Worm (Caenorhabditis elegans): ENCODE data around the gene cyn-9.

The cyn-9 gene

DNA sequence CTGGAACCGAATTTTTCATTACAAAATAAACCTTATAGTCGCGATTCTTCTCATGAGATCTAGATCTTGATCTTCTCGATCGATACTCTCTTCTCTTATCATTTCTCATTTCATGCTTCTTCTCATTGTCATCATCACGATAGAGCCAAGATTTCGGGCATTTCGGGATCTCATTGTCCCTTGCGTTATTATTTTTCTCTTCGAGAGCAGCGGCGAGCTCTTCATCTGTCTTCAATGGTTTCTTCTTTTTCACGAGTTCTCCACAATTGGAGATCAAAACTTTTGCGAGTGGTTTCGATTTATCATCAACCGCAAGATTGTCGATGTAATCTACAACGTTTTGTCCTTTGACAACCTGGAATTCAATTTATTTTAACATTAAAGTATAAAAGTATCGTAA lies 1.1 kb downstream of the cyn-9 start:
- no peak for TF ChIP-seq K09A11.1 (tag; optimal IDR thresholded peaks at IDR 0.05; ENCODE audit: insufficient read depth)
- TF ChIP-seq sdc-2 (tag; optimal IDR thresholded peaks at IDR 0.05): no peak
- TF ChIP-seq eyg-1 (tag; optimal IDR thresholded peaks at IDR 0.05): no peak
- TF ChIP-seq lin-11 (tag; optimal IDR thresholded peaks at IDR 0.05): no peak
- no peak for TF ChIP-seq tbx-2 (tag; optimal IDR thresholded peaks at IDR 0.05)
- TF ChIP-seq ttx-3 (tag; optimal IDR thresholded peaks at IDR 0.05): no peak
- no peak for TF ChIP-seq ceh-24 (tag; optimal IDR thresholded peaks at IDR 0.05)
- TF ChIP-seq ceh-45 (GFP tag; IDR thresholded peaks at IDR 0.05): no peak
- no peak for TF ChIP-seq odd-2 (tag; optimal IDR thresholded peaks at IDR 0.05)
- no peak for TF ChIP-seq pha-2 (tag; optimal IDR thresholded peaks at IDR 0.05)
- TF ChIP-seq hlh-30 (tag; optimal IDR thresholded peaks at IDR 0.05; ENCODE audit: insufficient read depth): no peak

- TF ChIP-seq C08G9.2 (tag; optimal IDR thresholded peaks at IDR 0.05): peak; percentile 21
- peak; percentile 5 for TF ChIP-seq ets-4 (tag; optimal IDR thresholded peaks at IDR 0.05)
- TF ChIP-seq sox-2 (GFP tag; IDR thresholded peaks at IDR 0.05): 0 out of 2 replicates have a peak, but pooled peaks have one; percentile 19
- TF ChIP-seq ceh-2 (tag; optimal IDR thresholded peaks at IDR 0.05): peak; percentile 22
- TF ChIP-seq ceh-31 (tag; optimal IDR thresholded peaks at IDR 0.05): peak; percentile 44
Measured at ce11 chrIII:3695398-3695797, 4.0 kb downstream of the cyn-9 start.

DNA sequence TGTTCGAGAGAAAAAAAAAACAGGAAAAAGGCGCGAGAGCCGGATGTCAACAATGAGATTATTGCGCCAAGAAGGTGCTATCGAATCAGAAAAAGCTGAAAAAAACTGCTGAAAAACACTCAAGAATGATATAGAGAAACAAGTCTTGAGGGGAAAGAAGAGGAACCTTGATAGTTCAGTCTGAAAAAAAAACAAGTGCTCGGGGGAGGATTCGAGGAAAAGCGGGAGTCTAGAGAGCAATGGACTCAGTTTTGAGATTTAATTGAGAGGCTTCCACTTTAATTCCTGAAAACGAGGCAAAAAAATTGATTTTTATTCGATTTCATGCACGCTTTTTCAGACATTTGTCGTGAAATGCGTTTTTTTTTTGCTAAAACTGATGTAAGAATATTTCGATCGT lies 4.9 kb downstream of the cyn-9 start, which contains the start of gene npr-15:
TSS of gene npr-15 (minus strand) at position 101 of the 400 bp plus-strand sequence.
- TF ChIP-seq hlh-6 (tag; optimal IDR thresholded peaks at IDR 0.05) (no peak), rnt-1 (tag; optimal IDR thresholded peaks at IDR 0.05) (no peak), fax-1 (tag; optimal IDR thresholded peaks at IDR 0.05) (no peak), nfya-1 (tag; optimal IDR thresholded peaks at IDR 0.05) (no peak), elt-2 (tag; optimal IDR thresholded peaks at IDR 0.05) (no peak), F13H6.1 (tag; optimal IDR thresholded peaks at IDR 0.05) (no peak), nhr-11 (tag; optimal IDR thresholded peaks at IDR 0.05) (no peak), unc-3 (GFP tag; conservative IDR thresholded peaks at IDR 0.05) (no peak), unc-3 (tag; optimal IDR thresholded peaks at IDR 0.05) (no peak), ztf-16 (tag; optimal IDR thresholded peaks at IDR 0.05) (no peak), nhr-232 (tag; optimal IDR thresholded peaks at IDR 0.05) (no peak), sox-2 (GFP tag; IDR thresholded peaks at IDR 0.05) (no peak), elt-4 (tag; optimal IDR thresholded peaks at IDR 0.05) (no peak), tbx-7 (tag; optimal IDR thresholded peaks at IDR 0.05) (no peak)

DNA sequence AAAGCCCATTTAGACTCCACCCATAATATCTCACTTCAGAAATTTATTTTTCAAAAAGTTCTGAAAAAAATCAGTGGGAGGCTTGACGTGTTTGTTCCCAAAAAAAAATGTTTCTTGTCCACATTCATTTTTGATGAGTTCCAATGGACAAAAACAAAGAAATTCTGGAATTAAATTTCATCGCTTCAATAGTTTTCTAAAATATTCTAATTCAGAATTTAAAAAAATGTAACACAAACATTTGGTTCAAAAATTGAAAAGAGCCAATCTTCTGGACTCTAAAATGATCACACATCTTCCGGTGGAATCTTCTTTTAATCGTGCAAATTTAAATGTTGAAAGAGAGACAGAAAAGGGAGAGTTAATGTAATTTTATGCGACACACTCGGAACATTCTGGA lies 6.9 kb downstream of the cyn-9 start:
- TF ChIP-seq unc-42 (tag; optimal IDR thresholded peaks at IDR 0.05) (peak; percentile 6), nfya-1 (tag; optimal IDR thresholded peaks at IDR 0.05) (no peak)

- TF ChIP-seq nfya-1 (tag; optimal IDR thresholded peaks at IDR 0.05) (peak; percentile 89), Y22D7AL.16 (tag; optimal IDR thresholded peaks at IDR 0.05) (no peak), syd-9 (tag; optimal IDR thresholded peaks at IDR 0.05) (no peak), npax-4 (tag; optimal IDR thresholded peaks at IDR 0.05) (no peak)
Measured at ce11 chrIII:3682869-3683403, 16.5 kb downstream of the cyn-9 start.

DNA sequence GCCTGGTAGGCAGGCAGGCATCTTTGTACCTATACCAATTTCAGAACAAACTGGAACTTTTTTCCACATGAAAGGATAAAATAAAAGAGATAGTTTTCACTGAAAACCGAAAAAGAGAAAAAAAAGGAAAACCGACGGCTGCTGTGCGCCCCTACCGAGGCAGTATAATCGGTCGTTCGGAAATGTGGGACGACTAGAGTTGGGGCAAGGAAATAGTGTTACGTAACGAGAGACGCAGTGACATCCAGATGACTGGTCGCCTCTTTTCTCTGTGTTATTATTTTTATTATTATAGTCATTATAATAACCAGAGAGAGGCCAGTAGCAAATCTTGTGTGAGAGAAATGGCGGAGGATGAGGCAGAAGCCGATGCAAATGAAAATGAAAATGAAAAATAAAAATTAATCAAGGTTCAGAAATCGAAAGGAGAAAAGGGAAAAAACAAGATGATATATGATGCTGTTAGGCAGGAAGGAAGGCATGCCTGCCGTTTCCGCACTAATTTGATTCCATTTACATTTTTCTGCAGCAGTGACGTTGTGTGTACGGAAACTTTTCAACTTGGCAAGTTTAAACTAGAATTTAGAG lies 18.0 kb downstream of the cyn-9 start:
- TF ChIP-seq T23F11.4 (GFP tag; optimal IDR thresholded peaks at IDR 0.05) (no peak), hlh-13 (GFP tag; optimal IDR thresholded peaks at IDR 0.05) (no peak), hlh-6 (tag; optimal IDR thresholded peaks at IDR 0.05) (no peak), ceh-31 (tag; optimal IDR thresholded peaks at IDR 0.05) (peak; percentile 10), ztf-16 (tag; optimal IDR thresholded peaks at IDR 0.05) (no peak), nfya-1 (tag; optimal IDR thresholded peaks at IDR 0.05) (no peak)

Data from whole organism, late embryonic.